Worm (Caenorhabditis elegans) whole organism, mixed stage, embryonic: ENCODE results near the gene lgc-5.
A peak's percentile ranks its signal among the peaks of the same experiment; 100 is the strongest.

Source experiments
- M03D4.4 ChIP-seq: sonication (generic microtip); optimal IDR thresholded peaks from 2 replicates; lab custom pipeline; 2017; ENCODE audit warnings: mild to moderate bottlenecking, missing genetic modification characterization, missing compliant biosample characterization
- bed-3 ChIP-seq: fragments of 200-800 bp; sonication (Bioruptor generic); optimal IDR thresholded peaks from 3 replicates; lab custom pipeline; 2018; ENCODE audit warnings: mild to moderate bottlenecking, missing genetic modification characterization, moderate library complexity, missing compliant biosample characterization
- blmp-1 ChIP-seq: fragments of 150-350 bp; optimal IDR thresholded peaks from 2 replicates; lab custom pipeline; 2014; ENCODE audit warnings: missing biosample characterization, missing genetic modification characterization
- ceh-39 ChIP-seq: fragments of 150-350 bp; optimal IDR thresholded peaks from 2 replicates; lab custom pipeline; 2014; ENCODE audit warnings: missing biosample characterization, missing genetic modification characterization
- ceh-43 ChIP-seq: fragments of 200-800 bp; sonication (Bioruptor generic); optimal IDR thresholded peaks from 2 replicates; lab custom pipeline; 2018; ENCODE audit warnings: mild to moderate bottlenecking, missing genetic modification characterization, moderate library complexity, missing compliant biosample characterization
- ceh-83 ChIP-seq: fragments of 200-800 bp; sonication (Bioruptor generic); optimal IDR thresholded peaks from 2 replicates; lab custom pipeline; 2018; ENCODE audit warnings: mild to moderate bottlenecking, missing genetic modification characterization, missing compliant biosample characterization
- ces-1 ChIP-seq: fragments of 150-350 bp; optimal IDR thresholded peaks from 2 replicates; lab custom pipeline; 2014; ENCODE audit warnings: missing biosample characterization, missing genetic modification reagents, missing genetic modification characterization
- cnd-1 ChIP-seq: fragments of 200-800 bp; sonication (Bioruptor generic); optimal IDR thresholded peaks from 2 replicates; lab custom pipeline; 2018; ENCODE audit warnings: mild to moderate bottlenecking, missing genetic modification characterization, missing compliant biosample characterization
- drap-1 ChIP-seq: fragments of 200-800 bp; sonication (Bioruptor generic); optimal IDR thresholded peaks from 3 replicates; lab custom pipeline; 2018; ENCODE audit warnings: mild to moderate bottlenecking, missing genetic modification characterization, missing compliant biosample characterization
- elt-1 ChIP-seq: sonication (generic microtip); optimal IDR thresholded peaks from 2 replicates; lab custom pipeline; 2017; ENCODE audit warnings: missing genetic modification characterization, mild to moderate bottlenecking, missing compliant biosample characterization, antibody characterized with exemption, moderate library complexity, borderline replicate concordance; ENCODE audit not compliant: insufficient read depth
- elt-3 ChIP-seq: fragments of 150-350 bp; optimal IDR thresholded peaks from 2 replicates; lab custom pipeline; 2014; ENCODE audit warnings: missing biosample characterization, missing genetic modification characterization
- flh-1 ChIP-seq: fragments of 200-800 bp; sonication (Bioruptor generic); optimal IDR thresholded peaks from 2 replicates; lab custom pipeline; 2018; ENCODE audit warnings: mild to moderate bottlenecking, missing genetic modification characterization, moderate library complexity, missing compliant biosample characterization
- ham-2 ChIP-seq: fragments of 200-800 bp; sonication (Bioruptor generic); optimal IDR thresholded peaks from 2 replicates; lab custom pipeline; 2018; ENCODE audit warnings: mild to moderate bottlenecking, missing genetic modification characterization, missing compliant biosample characterization
- hlh-1 ChIP-seq: fragments of 150-350 bp; optimal IDR thresholded peaks from 2 replicates; lab custom pipeline; 2014; ENCODE audit warnings: missing biosample characterization, missing genetic modification reagents, missing genetic modification characterization
- lin-13 ChIP-seq: fragments of 150-350 bp; optimal IDR thresholded peaks from 2 replicates; lab custom pipeline; 2014; ENCODE audit warnings: missing biosample characterization, missing genetic modification characterization
- lin-32 ChIP-seq: fragments of 200-800 bp; sonication (Bioruptor generic); optimal IDR thresholded peaks from 2 replicates; lab custom pipeline; 2018; ENCODE audit warnings: mild to moderate bottlenecking, missing genetic modification characterization, missing compliant biosample characterization
- lsy-2 ChIP-seq: fragments of 150-350 bp; optimal IDR thresholded peaks from 2 replicates; lab custom pipeline; 2014; ENCODE audit warnings: missing biosample characterization, missing genetic modification characterization
- mab-5 ChIP-seq: fragments of 150-350 bp; optimal IDR thresholded peaks from 2 replicates; lab custom pipeline; 2014; ENCODE audit warnings: missing biosample characterization, missing genetic modification characterization
- mep-1 ChIP-seq: fragments of 150-350 bp; optimal IDR thresholded peaks from 2 replicates; lab custom pipeline; 2017; ENCODE audit warnings: missing biosample characterization, missing genetic modification reagents, missing genetic modification characterization, inconsistent platforms
- mls-2 ChIP-seq: sonication (generic microtip); optimal IDR thresholded peaks from 2 replicates; lab custom pipeline; 2016; ENCODE audit warnings: mild to moderate bottlenecking, missing genetic modification characterization, moderate library complexity, missing compliant biosample characterization
- nhr-12 ChIP-seq: fragments of 150-350 bp; optimal IDR thresholded peaks from 2 replicates; lab custom pipeline; 2014; ENCODE audit warnings: missing biosample characterization, missing genetic modification characterization
- nhr-2 ChIP-seq: fragments of 150-350 bp; optimal IDR thresholded peaks from 2 replicates; lab custom pipeline; 2014; ENCODE audit warnings: missing biosample characterization, missing genetic modification characterization
- nhr-237 ChIP-seq: fragments of 150-350 bp; optimal IDR thresholded peaks from 2 replicates; lab custom pipeline; 2014; ENCODE audit warnings: missing biosample characterization, missing genetic modification characterization
- nhr-28 ChIP-seq: fragments of 150-350 bp; optimal IDR thresholded peaks from 2 replicates; lab custom pipeline; 2014; ENCODE audit warnings: missing biosample characterization, missing genetic modification characterization
- nhr-76 ChIP-seq: sonication (generic microtip); optimal IDR thresholded peaks from 2 replicates; lab custom pipeline; 2017; ENCODE audit warnings: missing biosample characterization, missing genetic modification characterization
- pha-4 ChIP-seq: fragments of 150-350 bp; optimal IDR thresholded peaks from 2 replicates; lab custom pipeline; 2018; ENCODE audit warnings: missing biosample characterization, missing genetic modification reagents, missing genetic modification characterization
- sem-2 ChIP-seq: fragments of 200-800 bp; sonication (Bioruptor generic); optimal IDR thresholded peaks from 2 replicates; lab custom pipeline; 2018; ENCODE audit warnings: mild to moderate bottlenecking, missing genetic modification characterization, missing compliant biosample characterization
- snpc-4 ChIP-seq: fragments of 150-350 bp; optimal IDR thresholded peaks from 2 replicates; lab custom pipeline; 2014; ENCODE audit warnings: missing biosample characterization, missing genetic modification characterization
- sptf-1 ChIP-seq: sonication (generic microtip); optimal IDR thresholded peaks from 2 replicates; lab custom pipeline; 2017; ENCODE audit warnings: mild to moderate bottlenecking, missing genetic modification characterization, moderate library complexity, missing compliant biosample characterization
- tbx-8 ChIP-seq: fragments of 200-800 bp; sonication (Bioruptor generic); optimal IDR thresholded peaks from 2 replicates; lab custom pipeline; 2018; ENCODE audit warnings: mild to moderate bottlenecking, missing genetic modification characterization, moderate library complexity, missing compliant biosample characterization
- unc-120 ChIP-seq: sonication (generic microtip); optimal IDR thresholded peaks from 2 replicates; lab custom pipeline; 2017; ENCODE audit warnings: missing genetic modification characterization, missing compliant biosample characterization; ENCODE audit not compliant: poor library complexity, severe bottlenecking
- unc-39 ChIP-seq: fragments of 150-350 bp; optimal IDR thresholded peaks from 2 replicates; lab custom pipeline; 2014; ENCODE audit warnings: missing biosample characterization, missing genetic modification characterization
- unc-62 ChIP-seq: fragments of 150-350 bp; optimal IDR thresholded peaks from 2 replicates; lab custom pipeline; 2014; ENCODE audit warnings: missing biosample characterization, missing genetic modification reagents, missing genetic modification characterization
- zip-8 ChIP-seq: fragments of 150-350 bp; optimal IDR thresholded peaks from 2 replicates; lab custom pipeline; 2014; ENCODE audit warnings: missing biosample characterization, missing genetic modification characterization
- ztf-11 ChIP-seq: fragments of 150-350 bp; optimal IDR thresholded peaks from 2 replicates; lab custom pipeline; 2014; ENCODE audit warnings: missing biosample characterization, missing genetic modification characterization

Gene lgc-5

DNA sequence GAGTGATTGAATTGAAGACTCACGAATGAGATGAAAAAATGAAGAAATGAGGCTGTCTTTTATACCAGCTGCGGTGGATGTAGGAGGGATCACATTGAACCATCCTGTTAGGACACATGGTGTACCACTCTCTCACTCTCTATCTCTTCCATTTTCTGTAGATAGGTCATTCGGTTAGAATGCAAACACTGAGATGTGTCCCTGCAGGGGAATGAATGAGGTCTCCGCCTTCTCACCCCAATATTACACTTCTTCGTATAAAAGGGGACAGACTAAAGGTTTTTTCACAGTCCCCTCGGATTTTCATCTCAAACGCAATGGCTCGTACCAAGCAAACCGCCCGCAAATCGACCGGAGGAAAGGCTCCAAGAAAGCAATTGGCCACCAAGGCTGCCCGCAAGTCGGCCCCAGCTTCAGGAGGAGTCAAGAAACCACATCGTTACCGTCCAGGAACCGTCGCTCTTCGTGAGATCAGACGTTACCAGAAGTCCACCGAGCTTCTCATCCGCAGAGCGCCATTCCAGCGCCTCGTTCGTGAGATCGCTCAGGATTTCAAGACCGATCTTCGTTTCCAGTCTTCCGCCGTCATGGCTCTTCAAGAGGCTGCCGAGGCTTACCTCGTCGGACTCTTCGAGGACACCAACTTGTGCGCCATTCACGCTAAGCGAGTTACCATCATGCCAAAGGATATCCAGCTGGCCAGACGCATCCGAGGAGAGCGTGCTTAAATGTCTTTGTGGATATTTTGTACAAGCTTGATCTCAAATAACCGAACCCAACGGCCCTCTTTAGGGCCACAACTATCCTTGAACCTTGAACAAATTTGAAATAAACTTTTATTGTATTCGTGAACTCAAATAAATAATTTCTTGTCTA, 8.3 kb upstream of the lgc-5 start, which contains the start of gene his-32:
his-32 (plus strand) TSS at position 318 of the 876 bp plus-strand sequence.
- TF ChIP-seq nhr-2 (tag; lab: Kevin White, UChicago) (peak; percentile 76), lsy-2 (tag; lab: Kevin White, UChicago) (peak; percentile 78), blmp-1 (no peak), bed-3 (no peak), mep-1 (tag; lab: Kevin White, UChicago) (peak; percentile 92), nhr-12 (tag; lab: Kevin White, UChicago) (peak; percentile 87), snpc-4 (tag; lab: Kevin White, UChicago) (no peak), mls-2 (tag; lab: Kevin White, UChicago) (peak; percentile 61), ceh-83 (GFP tag; lab: Kevin White, UChicago) (peak; percentile 76), drap-1 (GFP tag; lab: Kevin White, UChicago) (peak; percentile 63), elt-1 (tag; lab: Kevin White, UChicago) (peak; percentile 20), unc-120 (tag; lab: Kevin White, UChicago) (no peak), elt-3 (tag; lab: Kevin White, UChicago) (no peak), unc-39 (tag; lab: Kevin White, UChicago) (peak; percentile 96), cnd-1 (tag; lab: Kevin White, UChicago) (peak; percentile 95), nhr-76 (tag; lab: Kevin White, UChicago) (no peak), ham-2 (no peak), sem-2 (peak; percentile 78), nhr-28 (tag; lab: Kevin White, UChicago) (no peak), sptf-1 (tag; lab: Kevin White, UChicago) (peak; percentile 70), hlh-1 (tag; lab: Kevin White, UChicago) (peak; percentile 64), zip-8 (tag; lab: Kevin White, UChicago) (no peak), mab-5 (tag; lab: Kevin White, UChicago) (no peak), ceh-43 (GFP tag; lab: Kevin White, UChicago) (peak; percentile 45), lin-13 (peak; percentile 98), ceh-39 (peak; percentile 99), tbx-8 (GFP tag; lab: Kevin White, UChicago) (peak; percentile 72), ztf-11 (peak; percentile 98), ces-1 (peak; percentile 39), unc-62 (GFP tag; lab: Kevin White, UChicago) (peak; percentile 89), flh-1 (GFP tag; lab: Kevin White, UChicago) (no peak), nhr-237 (tag; lab: Kevin White, UChicago) (no peak), M03D4.4 (tag; lab: Kevin White, UChicago) (peak; percentile 75), pha-4 (tag; lab: Kevin White, UChicago) (peak; percentile 92), lin-32 (peak; percentile 65)

DNA sequence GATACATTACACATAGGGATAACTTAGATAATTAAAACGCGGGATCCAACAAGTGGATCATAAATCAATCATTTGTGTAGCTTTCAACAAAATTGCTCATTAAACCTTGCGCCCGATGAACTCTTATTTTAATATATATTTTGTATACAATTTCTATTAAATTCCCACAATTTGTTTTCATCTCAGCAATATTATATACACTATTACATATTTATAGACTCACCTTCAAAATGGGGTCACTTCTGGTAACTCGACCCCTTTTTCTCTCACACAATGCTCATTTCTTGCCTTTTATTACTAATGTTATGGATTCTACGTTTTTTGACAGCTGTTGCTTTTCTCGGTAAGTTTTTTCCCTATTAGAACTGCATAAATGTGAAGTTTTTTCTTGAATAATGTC, 2.8 kb upstream of the lgc-5 start, which contains the start of gene lgc-6:
lgc-6 (plus strand) TSS at position 301 of the 400 bp plus-strand sequence.
- TF ChIP-seq elt-3 (tag; lab: Kevin White, UChicago) (no peak), nhr-28 (tag; lab: Kevin White, UChicago) (no peak), blmp-1 (no peak), lsy-2 (tag; lab: Kevin White, UChicago) (no peak), drap-1 (GFP tag; lab: Kevin White, UChicago) (no peak), lin-13 (no peak)

ce11 chrIV:8345518-8345917, 3.0 kb downstream of the lgc-5 start, which contains the start of gene F17E9.5:
Gene F17E9.5, plus strand, starts transcription at chrIV:8345818.
- TF ChIP-seq nhr-2 (tag; lab: Kevin White, UChicago) (no peak), pha-4 (tag; lab: Kevin White, UChicago) (no peak), bed-3 (no peak), nhr-76 (tag; lab: Kevin White, UChicago) (no peak), ztf-11 (no peak), drap-1 (GFP tag; lab: Kevin White, UChicago) (no peak), snpc-4 (tag; lab: Kevin White, UChicago) (no peak), nhr-237 (tag; lab: Kevin White, UChicago) (no peak), ceh-83 (GFP tag; lab: Kevin White, UChicago) (no peak), zip-8 (tag; lab: Kevin White, UChicago) (no peak), ceh-43 (GFP tag; lab: Kevin White, UChicago) (no peak), flh-1 (GFP tag; lab: Kevin White, UChicago) (no peak), mep-1 (tag; lab: Kevin White, UChicago) (no peak), nhr-28 (tag; lab: Kevin White, UChicago) (no peak), blmp-1 (no peak)
- TF ChIP-seq, all 35 proteins: peak for 0
